Worm (Caenorhabditis elegans) whole organism, L4/young adult: ENCODE measurements around the gene dnj-1.

Experiments
- dao-5 ChIP-seq: sonication (generic microtip); optimal IDR thresholded peaks from 2 replicates; lab custom pipeline; 2016; ENCODE audit warnings: missing genotype, missing genetic modification characterization, moderate library complexity, missing compliant biosample characterization
- him-1 ChIP-seq: sonication (generic microtip); optimal IDR thresholded peaks from 2 replicates; lab custom pipeline; 2016; ENCODE audit warnings: missing genotype, missing genetic modification reagents, missing genetic modification characterization, missing compliant biosample characterization

- no peak for TF ChIP-seq dao-5
- no peak for TF ChIP-seq him-1
Observed at ce11 chrIV:11319884-11320362, 21.1 kb downstream of the dnj-1 start, which contains the start of gene B0035.18.
